Fruit fly (Drosophila melanogaster): ENCODE results near the gene CG31226.

The CG31226 gene

dm6 chr3R:18895227-18895626 is 43.6 kb upstream of the CG31226 start (continued):
- TF ChIP-seq Eip74EF (GFP tag; optimal IDR thresholded peaks at IDR 0.05) (no peak), kay (GFP tag; optimal IDR thresholded peaks at IDR 0.05) (no peak), CG16813 (GFP tag; IDR thresholded peaks at IDR 0.05; ENCODE audit: partially characterized antibody) (no peak), CG1647 (GFP tag; optimal IDR thresholded peaks at IDR 0.05) (no peak), CG6689 (GFP tag; IDR thresholded peaks at IDR 0.05) (peak; percentile 55), Hmx (GFP tag; optimal IDR thresholded peaks at IDR 0.05) (no peak), CG12659 (GFP tag; optimal IDR thresholded peaks at IDR 0.05) (no peak), Trl (optimal IDR thresholded peaks at IDR 0.05) (no peak), Trl (GFP tag; optimal IDR thresholded peaks at IDR 0.05) (no peak), ewg (GFP tag; optimal IDR thresholded peaks at IDR 0.05) (no peak), CG13296 (GFP tag; optimal IDR thresholded peaks at IDR 0.05) (no peak), slbo (GFP tag; IDR thresholded peaks at IDR 0.05) (0 out of 2 replicates have a peak, but pooled peaks have one; percentile 34), row (GFP tag; IDR thresholded peaks at IDR 0.05) (peak; percentile 69; the same call in 2 of the 3 replicates), otp (GFP tag; IDR thresholded peaks at IDR 0.05) (no peak), CG12942 (GFP tag; optimal IDR thresholded peaks at IDR 0.05) (no peak), tin (GFP tag; optimal IDR thresholded peaks at IDR 0.05) (no peak), tll (GFP tag; optimal IDR thresholded peaks at IDR 0.05) (no peak), Bteb2 (GFP tag; optimal IDR thresholded peaks at IDR 0.05) (no peak), hb (GFP tag; IDR thresholded peaks at IDR 0.05; ENCODE audit: partially characterized antibody) (no peak), fu2 (GFP tag; optimal IDR thresholded peaks at IDR 0.05) (no peak), klu (GFP tag; IDR thresholded peaks at IDR 0.05) (peak; percentile 13; the same call in 1 of the 2 replicates), CG10366 (GFP tag; IDR thresholded peaks at IDR 0.05) (no peak), CG5180 (GFP tag; optimal IDR thresholded peaks at IDR 0.05) (no peak), CG8388 (GFP tag; optimal IDR thresholded peaks at IDR 0.05) (no peak), CG11504 (tag; optimal IDR thresholded peaks at IDR 0.05) (peak; percentile 40), YL-1 (GFP tag; optimal IDR thresholded peaks at IDR 0.05) (no peak), btn (GFP tag; optimal IDR thresholded peaks at IDR 0.05) (no peak), CG30020 (tag; optimal IDR thresholded peaks at IDR 0.05) (no peak), hkb (optimal IDR thresholded peaks at IDR 0.05) (no peak), hkb (GFP tag; IDR thresholded peaks at IDR 0.05) (no peak; the same call in 1 of the 2 replicates), CG6683 (GFP tag; optimal IDR thresholded peaks at IDR 0.05) (no peak), CG14667 (GFP tag; IDR thresholded peaks at IDR 0.05) (peak; percentile 77), Aef1 (GFP tag; IDR thresholded peaks at IDR 0.05) (peak; percentile 64), CG5953 (GFP tag; IDR thresholded peaks at IDR 0.05) (no peak), seq (GFP tag; IDR thresholded peaks at IDR 0.05) (no peak), crol (GFP tag; IDR thresholded peaks at IDR 0.05) (no peak), Stat92E (GFP tag; optimal IDR thresholded peaks at IDR 0.05) (no peak), ttk (GFP tag; IDR thresholded peaks at IDR 0.05) (peak; percentile 76), ara (GFP tag; IDR thresholded peaks at IDR 0.05) (no peak), Sox102F (GFP tag; optimal IDR thresholded peaks at IDR 0.05) (no peak), CG9609 (GFP tag; optimal IDR thresholded peaks at IDR 0.05) (no peak)

- TF ChIP-seq E2f2 (GFP tag; IDR thresholded peaks at IDR 0.05) = no peak
- TF ChIP-seq CG8281 (tag; optimal IDR thresholded peaks at IDR 0.05) = peak; percentile 79
Measured at dm6 chr3R:18875228-18875627, 23.6 kb upstream of the CG31226 start, which contains the start of gene CG14298. CG14298 (plus strand) TSS chr3R:18875528.
